Fruit fly (Drosophila melanogaster) S2 (cell line): Measurements from ENCODE around the gene CG9706.

Experiments used
- CG8478 ChIP-seq: fragments of >200 bp; optimal IDR thresholded peaks from 2 replicates; lab custom pipeline; 2018
- CTCF ChIP-seq, 2 experiments: fragments of >200 bp; optimal IDR thresholded peaks; 2 replicates each; lab custom pipeline; 2018

- TF ChIP-seq CG8478 (no peak), CTCF (optimal IDR thresholded peaks at IDR 0.05; lab: Kevin White, UChicago) (no peak)
Measured at dm6 chr3L:16759483-16759882, 23.3 kb upstream of the CG9706 start.
